Fruit fly (Drosophila melanogaster) whole organism, pupa: ENCODE measurements around the gene RhoGAP19D.

Source experiments
- CG10348 ChIP-seq: fragments of 200-800 bp; sonication (Bioruptor generic); IDR thresholded peaks from 2 replicates; pipeline ENCODE4 v1.3.6; 2022; ENCODE audit warnings: missing biosample characterization, missing genetic modification characterization
- CG12605 ChIP-seq: fragments of 200-800 bp; sonication (Bioruptor generic); IDR thresholded peaks from 2 replicates; pipeline ENCODE4 v1.3.6; 2022; ENCODE audit warnings: missing biosample characterization, missing genetic modification characterization
- CG13204 ChIP-seq: fragments of 200-800 bp; sonication (Bioruptor generic); optimal IDR thresholded peaks from 2 replicates; lab custom pipeline; 2018; ENCODE audit warnings: missing biosample characterization, mild to moderate bottlenecking, missing genetic modification characterization, moderate library complexity
- CG14655 ChIP-seq: fragments of 200-800 bp; sonication (Bioruptor generic); optimal IDR thresholded peaks from 3 replicates; lab custom pipeline; 2017; ENCODE audit warnings: mild to moderate bottlenecking, missing biosample characterization, missing genetic modification reagents, missing genetic modification characterization
- CG15710 ChIP-seq: fragments of 200-800 bp; sonication (Bioruptor generic); optimal IDR thresholded peaks from 2 replicates; lab custom pipeline; 2018; ENCODE audit warnings: missing biosample characterization, mild to moderate bottlenecking, missing genetic modification characterization, moderate library complexity
- CG17806 ChIP-seq: fragments of 200-800 bp; sonication (Bioruptor generic); optimal IDR thresholded peaks from 2 replicates; lab custom pipeline; 2018; ENCODE audit warnings: missing biosample characterization, mild to moderate bottlenecking, missing genetic modification characterization, moderate library complexity
- CG32121 ChIP-seq: fragments of 200-800 bp; sonication (Bioruptor generic); IDR thresholded peaks from 2 replicates; pipeline ENCODE4 v1.3.6; 2022; ENCODE audit warnings: missing biosample characterization, missing genetic modification characterization
- CG34367 ChIP-seq: fragments of 200-800 bp; sonication (Bioruptor generic); optimal IDR thresholded peaks from 2 replicates; lab custom pipeline; 2018; ENCODE audit warnings: missing biosample characterization, mild to moderate bottlenecking, missing genetic modification characterization
- CG4496 ChIP-seq: fragments of 200-800 bp; sonication (Bioruptor generic); IDR thresholded peaks from 3 replicates; pipeline ENCODE4 v1.3.6; 2022; ENCODE audit warnings: missing biosample characterization, missing genetic modification characterization
- CG8159 ChIP-seq: fragments of 200-800 bp; sonication (Bioruptor generic); optimal IDR thresholded peaks from 3 replicates; lab custom pipeline; 2018; ENCODE audit warnings: missing biosample characterization, mild to moderate bottlenecking, missing genetic modification characterization, moderate library complexity
- CG8301 ChIP-seq: fragments of 200-800 bp; sonication (Bioruptor generic); optimal IDR thresholded peaks from 2 replicates; lab custom pipeline; 2018; ENCODE audit warnings: missing biosample characterization, mild to moderate bottlenecking, missing genetic modification characterization
- CG9948 ChIP-seq: fragments of 200-800 bp; sonication (Bioruptor generic); optimal IDR thresholded peaks from 2 replicates; lab custom pipeline; 2018; ENCODE audit warnings: missing biosample characterization, mild to moderate bottlenecking, missing genetic modification characterization, moderate library complexity
- D1 ChIP-seq: fragments of 200-800 bp; sonication (Bioruptor generic); optimal IDR thresholded peaks from 2 replicates; lab custom pipeline; 2018; ENCODE audit warnings: missing biosample characterization, mild to moderate bottlenecking, missing genetic modification characterization, moderate library complexity
- EcR ChIP-seq: fragments of 200-800 bp; sonication (Bioruptor generic); optimal IDR thresholded peaks from 3 replicates; lab custom pipeline; 2019; ENCODE audit warnings: missing biosample characterization, missing genetic modification characterization, mild to moderate bottlenecking, moderate library complexity, missing genetic modification reagents
- Ets98B ChIP-seq: fragments of 200-800 bp; sonication (Bioruptor generic); IDR thresholded peaks from 2 replicates; pipeline ENCODE4 v1.3.6; 2022; ENCODE audit warnings: missing biosample characterization, missing genetic modification characterization
- Pif1A ChIP-seq: fragments of 200-800 bp; sonication (Bioruptor generic); optimal IDR thresholded peaks from 3 replicates; lab custom pipeline; 2016; ENCODE audit warnings: missing biosample characterization, missing genetic modification characterization
- Pif1B ChIP-seq: fragments of 200-800 bp; sonication (Bioruptor generic); optimal IDR thresholded peaks from 3 replicates; lab custom pipeline; 2016; ENCODE audit warnings: missing biosample characterization, missing genetic modification characterization
- Snoo ChIP-seq: fragments of 200-800 bp; sonication (Bioruptor generic); optimal IDR thresholded peaks from 3 replicates; lab custom pipeline; 2017; ENCODE audit warnings: missing biosample characterization, mild to moderate bottlenecking, missing genetic modification characterization, inconsistent platforms
- fd96Ca ChIP-seq: fragments of 200-800 bp; sonication (Bioruptor generic); IDR thresholded peaks from 3 replicates; pipeline ENCODE4 v1.3.6; 2022; ENCODE audit warnings: missing biosample characterization, missing genetic modification characterization
- gl ChIP-seq: fragments of 200-800 bp; sonication (Bioruptor generic); optimal IDR thresholded peaks from 2 replicates; lab custom pipeline; 2018; ENCODE audit warnings: missing biosample characterization, mild to moderate bottlenecking, missing genetic modification characterization
- rn ChIP-seq: fragments of 200-800 bp; sonication (Bioruptor generic); IDR thresholded peaks from 2 replicates; pipeline ENCODE4 v1.3.6; 2022; ENCODE audit warnings: missing biosample characterization, missing genetic modification characterization

Gene RhoGAP19D

DNA sequence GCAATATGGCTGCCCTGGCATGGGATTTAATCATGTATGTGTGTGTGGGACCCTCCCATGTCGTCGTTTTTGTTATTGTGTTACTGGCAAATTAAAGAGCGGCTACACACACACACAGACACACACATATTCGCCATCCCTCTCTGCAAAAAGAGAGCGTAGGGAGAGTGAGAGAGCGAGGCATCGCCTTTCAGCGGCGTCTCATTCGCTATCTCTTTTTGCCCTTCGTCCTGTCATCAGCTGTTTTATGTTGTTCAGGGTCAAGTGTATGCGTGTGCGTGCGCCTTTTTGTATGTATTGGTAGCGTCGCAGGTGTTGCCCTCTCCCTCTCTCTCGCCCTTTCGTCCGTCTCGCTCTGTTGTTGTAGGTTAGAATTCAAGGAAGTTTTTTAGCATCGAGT lies 73.6 kb downstream of the RhoGAP19D start:
- TF ChIP-seq CG4496: no peak

DNA sequence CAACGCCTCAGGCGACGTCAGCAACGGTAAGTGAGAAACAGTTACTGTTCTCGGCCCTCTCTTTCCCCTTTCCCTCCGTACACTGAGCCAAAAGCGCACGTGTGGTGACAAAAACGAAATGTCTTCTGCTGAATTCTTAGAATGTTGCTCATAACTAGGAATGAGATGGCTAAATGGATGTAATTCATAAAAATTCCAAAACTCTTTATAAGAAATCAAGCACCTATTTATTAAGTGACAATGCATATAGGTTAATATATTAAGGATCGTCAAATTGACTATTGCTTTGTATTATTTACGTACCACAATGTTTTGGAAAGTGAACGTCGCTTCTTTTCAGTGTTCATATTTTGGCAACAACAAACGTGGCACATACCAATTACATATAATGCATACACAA lies 76.0 kb downstream of the RhoGAP19D start:
- TF ChIP-seq gl: no peak
- TF ChIP-seq CG17806: no peak
- no peak for TF ChIP-seq CG13204 (GFP tag; lab: Kevin White, UChicago)
- TF ChIP-seq Pif1B (GFP tag; lab: Kevin White, UChicago): no peak
- TF ChIP-seq CG8301 (tag; lab: Kevin White, UChicago): no peak
- no peak for TF ChIP-seq D1 (tag; lab: Kevin White, UChicago)
- TF ChIP-seq CG10348 (GFP tag; lab: Robert Waterston, UW): no peak
- TF ChIP-seq CG32121 (GFP tag; lab: Robert Waterston, UW): no peak
- no peak for TF ChIP-seq CG8159 (tag; lab: Kevin White, UChicago)
- TF ChIP-seq Ets98B (GFP tag; lab: Robert Waterston, UW): no peak
- no peak for TF ChIP-seq CG34367 (tag; lab: Kevin White, UChicago)
- TF ChIP-seq fd96Ca: no peak
- TF ChIP-seq CG15710 (tag; lab: Kevin White, UChicago): no peak
- TF ChIP-seq, all 21 proteins: peak for 0

DNA sequence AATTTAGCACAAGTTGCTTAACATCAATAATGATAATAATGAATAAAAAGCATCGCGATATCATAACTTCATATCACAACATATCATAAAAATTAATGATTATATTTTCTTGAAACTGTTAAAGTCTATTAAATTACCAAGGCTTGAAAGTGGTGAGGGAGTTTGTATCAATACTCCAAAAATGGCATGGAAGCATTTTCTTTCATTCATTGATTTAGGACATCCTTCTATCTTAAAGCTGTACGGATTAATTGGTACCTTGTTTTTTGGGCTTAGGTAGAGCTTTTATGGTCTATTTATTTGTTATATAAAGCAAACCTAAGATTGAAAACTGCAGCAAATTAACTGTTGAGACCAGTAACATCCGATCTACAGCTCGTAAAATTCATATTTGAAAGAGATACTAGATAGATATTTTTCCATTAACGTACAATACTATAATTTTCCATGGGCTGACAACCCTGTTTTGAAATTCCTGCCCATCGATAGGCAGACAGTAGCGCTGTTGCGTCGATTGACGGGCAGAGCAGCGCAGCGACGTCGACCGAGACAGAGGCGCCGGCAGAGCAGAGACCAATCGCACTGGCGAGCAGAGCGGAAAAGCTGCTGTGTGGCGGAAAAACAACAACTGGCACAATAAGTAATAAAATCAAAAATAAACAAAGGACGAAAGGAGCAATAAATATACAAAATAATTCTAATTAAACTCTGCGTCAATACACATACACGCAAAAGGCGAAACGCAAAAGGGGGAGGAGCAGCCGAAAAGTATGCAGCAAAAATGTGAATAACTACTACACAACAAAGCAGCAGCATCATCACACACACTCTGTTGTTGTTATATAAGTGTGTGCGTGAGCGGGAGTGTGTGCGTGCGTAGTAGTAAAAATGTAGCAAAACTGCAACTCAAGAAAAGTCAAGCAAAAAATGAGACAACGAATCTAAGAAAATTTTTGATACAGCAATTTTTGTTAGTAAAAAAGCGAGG lies 76.9 kb downstream of the RhoGAP19D start, which contains the start of gene CG1695:
Gene CG1695, plus strand, starts transcription at position 606 of the 988 bp plus-strand sequence.
- TF ChIP-seq D1 (tag; lab: Kevin White, UChicago) (no peak), CG14655 (peak; percentile 18), CG8159 (tag; lab: Kevin White, UChicago) (peak; percentile 6), CG8301 (tag; lab: Kevin White, UChicago) (no peak), Pif1B (GFP tag; lab: Kevin White, UChicago) (no peak), CG13204 (GFP tag; lab: Kevin White, UChicago) (no peak), CG10348 (GFP tag; lab: Robert Waterston, UW) (no peak), rn (no peak), CG32121 (GFP tag; lab: Robert Waterston, UW) (no peak), CG9948 (tag; lab: Kevin White, UChicago) (no peak), CG12605 (GFP tag; lab: Robert Waterston, UW) (no peak), CG4496 (peak; percentile 15; the same call in 1 of the 3 replicates), CG17806 (no peak), CG15710 (tag; lab: Kevin White, UChicago) (no peak), CG34367 (tag; lab: Kevin White, UChicago) (no peak), gl (no peak), Ets98B (GFP tag; lab: Robert Waterston, UW) (no peak), Snoo (tag; lab: Kevin White, UChicago) (no peak), EcR (GFP tag; lab: Kevin White, UChicago) (no peak), Pif1A (peak; percentile 2), fd96Ca (no peak)

DNA sequence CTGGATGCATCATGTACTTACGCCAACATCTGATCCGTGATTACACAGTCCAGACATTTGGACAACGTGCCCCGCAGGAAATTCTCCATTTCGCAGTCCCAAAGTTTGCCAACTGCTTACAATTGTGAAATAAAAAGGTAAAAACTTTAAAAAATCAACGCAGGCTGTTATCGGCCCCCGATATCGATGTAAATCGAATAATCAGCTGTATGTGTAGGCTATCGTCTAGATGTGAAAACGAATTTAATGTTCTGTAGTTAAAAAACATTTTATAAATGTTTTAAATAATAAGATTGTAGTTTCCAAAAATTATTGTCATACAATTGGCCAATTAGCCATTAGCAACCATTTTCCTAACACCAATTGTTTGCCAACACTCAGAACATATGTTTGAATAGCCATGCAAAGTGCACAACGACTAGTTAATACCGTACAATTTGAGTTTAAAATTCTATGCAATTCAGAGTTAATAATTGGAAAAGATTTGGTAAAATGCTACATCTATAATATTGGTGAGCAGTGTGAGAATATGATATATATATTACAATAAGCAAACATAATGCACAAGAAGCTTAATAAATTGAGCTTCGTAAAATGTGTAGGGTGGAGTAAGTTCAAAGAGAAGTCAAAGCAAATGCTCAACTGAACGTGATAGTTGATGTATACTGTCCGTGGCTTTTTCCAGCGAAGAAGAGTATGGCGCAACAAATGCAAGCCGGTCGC lies 80.9 kb downstream of the RhoGAP19D start, which contains the start of the genes CG11710 and mal:
Gene CG11710, minus strand, starts transcription at position 192 of the 723 bp plus-strand sequence.
Gene mal, plus strand, starts transcription at position 194 of the 723 bp plus-strand sequence.
- no peak for TF ChIP-seq Pif1A
- peak; percentile 72 for TF ChIP-seq fd96Ca
- no peak for TF ChIP-seq CG12605 (GFP tag; lab: Robert Waterston, UW)
- TF ChIP-seq Pif1B (GFP tag; lab: Kevin White, UChicago): peak; percentile 85
- TF ChIP-seq D1 (tag; lab: Kevin White, UChicago): no peak
- TF ChIP-seq EcR (GFP tag; lab: Kevin White, UChicago): no peak
- peak; percentile 48 for TF ChIP-seq CG34367 (tag; lab: Kevin White, UChicago)
- TF ChIP-seq rn: no peak
- no peak for TF ChIP-seq CG13204 (GFP tag; lab: Kevin White, UChicago)
- peak; percentile 60 for TF ChIP-seq Ets98B (GFP tag; lab: Robert Waterston, UW)
- TF ChIP-seq CG17806: peak; percentile 76
- TF ChIP-seq CG8159 (tag; lab: Kevin White, UChicago): peak; percentile 88
- peak; percentile 79 for TF ChIP-seq CG32121 (GFP tag; lab: Robert Waterston, UW)
- peak; percentile 69 for TF ChIP-seq gl
- peak; percentile 62 for TF ChIP-seq CG9948 (tag; lab: Kevin White, UChicago)
- peak; percentile 70 for TF ChIP-seq CG4496
- TF ChIP-seq CG8301 (tag; lab: Kevin White, UChicago): peak; percentile 83
- TF ChIP-seq CG15710 (tag; lab: Kevin White, UChicago): peak; percentile 75
- 0 out of 2 replicates have a peak, but pooled peaks have one; percentile 22 for TF ChIP-seq CG10348 (GFP tag; lab: Robert Waterston, UW)
- TF ChIP-seq Snoo (tag; lab: Kevin White, UChicago): peak; percentile 71
- no peak for TF ChIP-seq CG14655
- TF ChIP-seq, all 21 proteins: peak for 14

DNA sequence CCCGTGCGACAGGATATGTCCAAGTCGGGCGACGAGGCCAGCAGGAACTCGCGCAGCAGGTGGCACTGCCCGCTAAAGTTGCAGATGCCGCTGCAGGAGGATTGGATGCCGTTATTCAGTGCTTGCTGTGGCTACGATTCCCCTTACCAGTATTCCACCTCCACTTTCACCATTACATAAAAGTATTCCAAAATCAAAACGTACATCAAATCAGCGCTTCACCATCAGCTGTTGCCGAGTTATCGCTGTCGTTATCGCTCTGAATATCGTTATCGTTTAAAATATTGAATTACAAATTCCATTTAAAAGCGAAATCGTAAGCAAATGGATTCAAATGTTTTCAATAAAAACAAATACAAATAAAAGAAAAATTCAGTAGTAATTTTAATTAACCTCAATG lies 83.7 kb downstream of the RhoGAP19D start, which contains the start of gene CG15456:
Gene CG15456, minus strand, starts transcription at position 225 of the 400 bp plus-strand sequence.
- no peak for TF ChIP-seq Pif1B (GFP tag; lab: Kevin White, UChicago)
- no peak for TF ChIP-seq CG14655
